Worm (Caenorhabditis elegans) whole organism, L2 larva: ENCODE measurements around the gene cyp-35A1.

ENCODE experiments used
- R02D3.7 ChIP-seq: fragments of 150-350 bp; optimal IDR thresholded peaks from 2 replicates; lab custom pipeline; 2014; ENCODE audit warnings: missing biosample characterization, missing genetic modification characterization
- ZK546.5 ChIP-seq: sonication (generic microtip); optimal IDR thresholded peaks from 2 replicates; lab custom pipeline; 2017; ENCODE audit warnings: missing biosample characterization, missing genetic modification characterization
- ceh-16 ChIP-seq: fragments of 150-350 bp; optimal IDR thresholded peaks from 2 replicates; lab custom pipeline; 2014; ENCODE audit warnings: missing biosample characterization, missing genetic modification characterization
- fos-1 ChIP-seq: fragments of 150-350 bp; optimal IDR thresholded peaks from 2 replicates; lab custom pipeline; 2014; ENCODE audit warnings: missing biosample characterization, missing genetic modification characterization
- lin-13 ChIP-seq: fragments of 150-350 bp; optimal IDR thresholded peaks from 2 replicates; lab custom pipeline; 2014; ENCODE audit warnings: missing biosample characterization, missing genetic modification reagents, missing genetic modification characterization
- nhr-11 ChIP-seq: fragments of 150-350 bp; optimal IDR thresholded peaks from 2 replicates; lab custom pipeline; 2014; ENCODE audit warnings: missing biosample characterization, missing genetic modification characterization
- nhr-237 ChIP-seq: fragments of 150-350 bp; optimal IDR thresholded peaks from 2 replicates; lab custom pipeline; 2014; ENCODE audit warnings: missing biosample characterization, missing genetic modification characterization
- nhr-25 ChIP-seq: fragments of 150-350 bp; sonication (generic microtip); optimal IDR thresholded peaks from 3 replicates; lab custom pipeline; 2014; ENCODE audit warnings: missing biosample characterization, missing genetic modification characterization
- nhr-77 ChIP-seq: fragments of 150-350 bp; optimal IDR thresholded peaks from 2 replicates; lab custom pipeline; 2014; ENCODE audit warnings: missing biosample characterization, missing genetic modification characterization
- sma-3 ChIP-seq: sonication (generic microtip); optimal IDR thresholded peaks from 2 replicates; lab custom pipeline; 2016; ENCODE audit warnings: missing genetic modification reagents, missing genetic modification characterization, missing compliant biosample characterization
- snpc-4 ChIP-seq: fragments of 150-350 bp; optimal IDR thresholded peaks from 2 replicates; lab custom pipeline; 2014; ENCODE audit warnings: missing biosample characterization, missing genetic modification characterization
- ztf-4 ChIP-seq: fragments of 150-350 bp; optimal IDR thresholded peaks from 2 replicates; lab custom pipeline; 2014; ENCODE audit warnings: missing biosample characterization, missing genetic modification characterization

DNA sequence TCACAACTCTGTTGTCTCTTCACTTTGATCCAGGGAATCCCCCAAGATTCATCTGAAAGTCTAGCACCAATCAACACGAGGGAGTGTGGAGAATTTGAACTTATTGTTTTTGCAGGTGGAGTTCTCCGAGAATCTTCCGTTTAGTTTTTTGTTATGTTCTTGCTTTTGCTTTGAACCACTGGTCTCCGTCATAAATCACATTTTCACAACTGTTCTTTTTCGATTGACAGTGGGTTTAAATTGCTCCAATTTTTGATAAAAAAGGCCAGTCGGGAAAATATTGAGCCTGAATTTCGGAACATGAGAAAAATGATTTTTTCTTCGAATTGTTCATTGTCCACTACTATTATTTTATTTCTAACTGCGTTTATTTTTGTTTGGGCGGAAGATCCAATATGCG, 39.7 kb downstream of the cyp-35A1 start, which contains the start of gene F10G2.10:
- no peak for TF ChIP-seq lin-13 (GFP tag; lab: Kevin White, UChicago)
- no peak for TF ChIP-seq sma-3 (GFP tag; lab: Kevin White, UChicago)
- TF ChIP-seq ceh-16 (tag; lab: Kevin White, UChicago): no peak
- no peak for TF ChIP-seq snpc-4 (tag; lab: Kevin White, UChicago)
- TF ChIP-seq nhr-11 (tag; lab: Kevin White, UChicago): no peak
- TF ChIP-seq nhr-25 (tag; lab: Kevin White, UChicago): no peak
- TF ChIP-seq nhr-77: no peak
- no peak for TF ChIP-seq nhr-237 (tag; lab: Kevin White, UChicago)
- no peak for TF ChIP-seq ZK546.5 (tag; lab: Kevin White, UChicago)
- no peak for TF ChIP-seq ztf-4 (tag; lab: Kevin White, UChicago)
- TF ChIP-seq R02D3.7 (tag; lab: Kevin White, UChicago): no peak
- no peak for TF ChIP-seq fos-1 (tag; lab: Kevin White, UChicago)
